Worm (Caenorhabditis elegans) whole organism, young adult: ENCODE results near the gene W02D7.6.

Experiments used
- B0336.3 ChIP-seq: fragments of 200-800 bp; sonication (Bioruptor generic); IDR thresholded peaks from 2 replicates; pipeline ENCODE4 v1.3.6; 2022; ENCODE audit warnings: missing genetic modification characterization, missing compliant biosample characterization
- C17E4.6 ChIP-seq: fragments of 200-800 bp; sonication (Bioruptor generic); IDR thresholded peaks from 2 replicates; pipeline ENCODE4 v1.3.6; 2022; ENCODE audit warnings: missing genetic modification reagents, missing genetic modification characterization, missing compliant biosample characterization
- D2030.7 ChIP-seq: fragments of 200-800 bp; sonication (Bioruptor generic); IDR thresholded peaks from 2 replicates; pipeline ENCODE4 v1.3.6; 2022; ENCODE audit warnings: missing genetic modification reagents, missing genetic modification characterization, missing compliant biosample characterization
- F10E7.11 ChIP-seq: sonication (generic microtip); optimal IDR thresholded peaks from 2 replicates; lab custom pipeline; 2017; ENCODE audit warnings: mild to moderate bottlenecking, missing genetic modification characterization, moderate library complexity, missing compliant biosample characterization
- F23B12.7 ChIP-seq: sonication (generic microtip); optimal IDR thresholded peaks from 2 replicates; lab custom pipeline; 2017; ENCODE audit warnings: missing genetic modification characterization, mild to moderate bottlenecking, missing compliant biosample characterization, antibody characterized with exemption, moderate library complexity; ENCODE audit not compliant: insufficient read depth
- F37B4.10 ChIP-seq: fragments of 200-800 bp; sonication (Bioruptor generic); IDR thresholded peaks from 2 replicates; pipeline ENCODE4 v1.3.6; 2022; ENCODE audit warnings: missing genetic modification characterization, missing compliant biosample characterization
- F55B11.4 ChIP-seq: sonication (generic microtip); optimal IDR thresholded peaks from 2 replicates; lab custom pipeline; 2016; ENCODE audit warnings: missing compliant biosample characterization, missing genetic modification characterization, borderline replicate concordance; ENCODE audit not compliant: insufficient read depth
- K12H6.12 ChIP-seq: fragments of 200-800 bp; sonication (Bioruptor generic); optimal IDR thresholded peaks from 2 replicates; lab custom pipeline; 2018; ENCODE audit warnings: mild to moderate bottlenecking, missing genetic modification characterization, missing compliant biosample characterization
- aptf-2 ChIP-seq: fragments of 200-800 bp; sonication (Bioruptor generic); conservative IDR thresholded peaks from 2 replicates; pipeline ENCODE4 v1.3.6; 2022; ENCODE audit warnings: missing genetic modification reagents, missing genetic modification characterization, missing compliant biosample characterization
- attf-3 ChIP-seq: fragments of 200-800 bp; sonication (Bioruptor generic); conservative IDR thresholded peaks from 2 replicates; pipeline ENCODE4 v1.3.6; 2022; ENCODE audit warnings: missing genetic modification reagents, missing genetic modification characterization, missing compliant biosample characterization
- cebp-1 ChIP-seq, 2 experiments: fragments of 200-800 bp in 1 of 2; sonication (Bioruptor generic) in 1 of 2; sonication (generic microtip) in 1 of 2; IDR thresholded peaks in 1 of 2; optimal IDR thresholded peaks in 1 of 2; 2 replicates each; pipeline versions ENCODE4 v1.3.6 to Lab custom; 2017 to 2022; ENCODE audit warnings: missing compliant biosample characterization in 2 of 2, missing genetic modification characterization in 2 of 2, mild to moderate bottlenecking in 1 of 2, missing genetic modification reagents in 1 of 2, moderate library complexity in 1 of 2
- die-1 ChIP-seq: sonication (generic microtip); optimal IDR thresholded peaks from 2 replicates; lab custom pipeline; 2016; ENCODE audit warnings: missing genotype, mild to moderate bottlenecking, missing genetic modification characterization, missing compliant biosample characterization
- efl-1 ChIP-seq: fragments of 150-350 bp; optimal IDR thresholded peaks from 2 replicates; lab custom pipeline; 2014; ENCODE audit warnings: missing biosample characterization, missing genetic modification reagents, missing genetic modification characterization
- egl-44 ChIP-seq: fragments of 200-800 bp; sonication (Bioruptor generic); IDR thresholded peaks from 2 replicates; pipeline ENCODE4 v1.3.6; 2022; ENCODE audit warnings: missing genetic modification reagents, missing genetic modification characterization, missing compliant biosample characterization
- ekl-4 ChIP-seq: fragments of 200-800 bp; sonication (Bioruptor generic); IDR thresholded peaks from 2 replicates; pipeline ENCODE4 v1.3.6; 2022; ENCODE audit warnings: missing genetic modification reagents, missing genetic modification characterization, missing compliant biosample characterization
- hlh-12 ChIP-seq: sonication (generic microtip); optimal IDR thresholded peaks from 2 replicates; lab custom pipeline; 2016; ENCODE audit warnings: missing genetic modification characterization, missing compliant biosample characterization
- hsf-1 ChIP-seq: fragments of 200-800 bp; sonication (Bioruptor generic); IDR thresholded peaks from 2 replicates; pipeline ENCODE4 v1.3.6; 2022; ENCODE audit warnings: missing genetic modification reagents, missing genetic modification characterization, missing compliant biosample characterization
- let-607 ChIP-seq, 2 experiments: fragments of 200-800 bp in 1 of 2; sonication (Bioruptor generic) in 1 of 2; sonication (generic microtip) in 1 of 2; optimal IDR thresholded peaks; 2 replicates each; lab custom pipeline; 2016 to 2018; ENCODE audit warnings: mild to moderate bottlenecking in 2 of 2, missing compliant biosample characterization in 2 of 2, missing genetic modification characterization in 2 of 2, moderate library complexity in 2 of 2, missing genotype in 1 of 2
- lsl-1 ChIP-seq: fragments of 200-800 bp; sonication (Bioruptor generic); optimal IDR thresholded peaks from 2 replicates; lab custom pipeline; 2018; ENCODE audit warnings: mild to moderate bottlenecking, missing genetic modification characterization, moderate library complexity, missing compliant biosample characterization
- mes-4 ChIP-seq: sonication (generic microtip); optimal IDR thresholded peaks from 2 replicates; lab custom pipeline; 2016; ENCODE audit warnings: missing genotype, missing genetic modification characterization, missing compliant biosample characterization
- nfya-2 ChIP-seq: fragments of 200-800 bp; sonication (Bioruptor generic); IDR thresholded peaks from 2 replicates; pipeline ENCODE4 v1.3.6; 2022; ENCODE audit warnings: missing genetic modification reagents, missing genetic modification characterization, missing compliant biosample characterization
- nhr-179 ChIP-seq: sonication (generic microtip); optimal IDR thresholded peaks from 2 replicates; lab custom pipeline; 2016; ENCODE audit warnings: mild to moderate bottlenecking, missing genetic modification characterization, missing compliant biosample characterization
- nhr-80 ChIP-seq: sonication (generic microtip); optimal IDR thresholded peaks from 2 replicates; lab custom pipeline; 2016; ENCODE audit warnings: missing genetic modification characterization, missing compliant biosample characterization
- nhr-90 ChIP-seq: sonication (generic microtip); optimal IDR thresholded peaks from 2 replicates; lab custom pipeline; 2016; ENCODE audit warnings: missing genotype, mild to moderate bottlenecking, missing genetic modification characterization, missing compliant biosample characterization
- pbrm-1 ChIP-seq: fragments of 200-800 bp; sonication (Bioruptor generic); IDR thresholded peaks from 2 replicates; pipeline ENCODE4 v1.3.6; 2022; ENCODE audit warnings: missing genetic modification reagents, missing genetic modification characterization, missing compliant biosample characterization
- rcor-1 ChIP-seq: fragments of 200-800 bp; sonication (Bioruptor generic); IDR thresholded peaks from 2 replicates; pipeline ENCODE4 v1.3.6; 2022; ENCODE audit warnings: missing genetic modification reagents, missing genetic modification characterization, missing compliant biosample characterization
- rpc-1 ChIP-seq, 2 experiments: fragments of 150-350 bp in 1 of 2; sonication (generic microtip) in 1 of 2; optimal IDR thresholded peaks; 2 replicates each; lab custom pipeline; 2014 to 2018; ENCODE audit warnings: missing biosample characterization in 1 of 2, missing genetic modification characterization in 1 of 2, missing genetic modification reagents in 1 of 2, missing genotype in 1 of 2
- sdz-38 ChIP-seq: sonication (generic microtip); optimal IDR thresholded peaks from 2 replicates; lab custom pipeline; 2016; ENCODE audit warnings: missing genotype, missing genetic modification characterization, missing compliant biosample characterization
- snpc-4 ChIP-seq, 5 experiments: fragments of 150-350 bp in 1 of 5; sonication (generic microtip) in 4 of 5; optimal IDR thresholded peaks; 2 replicates each; lab custom pipeline; 2014 to 2018; ENCODE audit warnings: missing genetic modification characterization in 5 of 5, missing biosample characterization in 3 of 5, antibody characterized with exemption in 2 of 5, mild to moderate bottlenecking in 2 of 5, missing compliant biosample characterization in 2 of 5, missing genotype in 2 of 5, moderate library complexity in 2 of 5, missing genetic modification reagents in 1 of 5
- tbp1 ChIP-seq: fragments of 200-800 bp; sonication (Bioruptor generic); optimal IDR thresholded peaks from 2 replicates; lab custom pipeline; 2018; ENCODE audit warnings: mild to moderate bottlenecking, missing genetic modification characterization, missing compliant biosample characterization
- ztf-18 ChIP-seq: sonication (generic microtip); optimal IDR thresholded peaks from 2 replicates; lab custom pipeline; 2016; ENCODE audit warnings: missing genotype, mild to moderate bottlenecking, missing genetic modification characterization, missing compliant biosample characterization

W02D7.6 gene

ce11 chrV:8302522-8302921 lies 1.2 kb upstream of the W02D7.6 start, which contains the start of gene sel-9 (continued):
- no peak for TF ChIP-seq F55B11.4 (tag; lab: Kevin White, UChicago)

ce11 chrV:8299191-8299854 lies 2.0 kb downstream of the W02D7.6 start, which contains the start of gene W02D7.5:
Gene W02D7.5 (minus strand): TSS chrV:8299241.
- TF ChIP-seq let-607 (tag; optimal IDR thresholded peaks at IDR 0.05; lab: Kevin White, UChicago) (no peak), lsl-1 (GFP tag; lab: Kevin White, UChicago) (no peak), efl-1 (GFP tag; lab: Kevin White, UChicago) (no peak), egl-44 (GFP tag; lab: Robert Waterston, UW) (no peak), hsf-1 (GFP tag; lab: Robert Waterston, UW) (peak; percentile 8; the same call in 1 of the 2 replicates), mes-4 (no peak), aptf-2 (peak; percentile 79), sdz-38 (tag; lab: Kevin White, UChicago) (no peak)

DNA sequence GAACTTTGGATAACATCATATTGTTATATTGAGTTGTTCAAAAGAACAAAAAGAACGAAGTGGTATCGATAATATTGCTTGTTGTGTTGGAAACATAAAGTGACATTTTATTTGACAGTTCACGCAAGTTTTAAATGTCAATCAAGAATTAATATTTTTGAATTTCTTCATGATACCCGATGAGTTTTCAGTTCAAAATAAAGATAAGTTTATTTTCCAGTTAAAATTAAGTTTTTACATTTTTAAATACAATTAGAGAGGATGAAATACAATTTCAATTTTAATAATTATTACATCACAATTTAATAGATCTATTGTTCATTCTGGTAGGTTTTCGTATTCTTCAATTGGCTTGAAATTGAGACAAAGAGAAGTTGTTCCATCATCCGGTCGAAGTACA lies 3.8 kb downstream of the W02D7.6 start, which contains the start of gene W02D7.4:
TSS of gene W02D7.4 (minus strand) at position 101 of the 400 bp plus-strand sequence.
- TF ChIP-seq B0336.3 (GFP tag; lab: Robert Waterston, UW) (no peak), nhr-80 (tag; lab: Kevin White, UChicago) (peak; percentile 33)

ce11 chrV:8295866-8296265 lies 5.4 kb downstream of the W02D7.6 start, which contains the start of gene smex-1:
Gene smex-1 (minus strand): TSS chrV:8295966.
- no peak for TF ChIP-seq pbrm-1 (GFP tag; lab: Robert Waterston, UW)
- no peak for TF ChIP-seq die-1 (tag; lab: Kevin White, UChicago)
- TF ChIP-seq ztf-18 (tag; lab: Kevin White, UChicago): no peak
- TF ChIP-seq C17E4.6: no peak
- TF ChIP-seq F23B12.7 (tag; lab: Kevin White, UChicago): no peak
- TF ChIP-seq nhr-179 (tag; lab: Kevin White, UChicago): no peak
- no peak for TF ChIP-seq rpc-1 (optimal IDR thresholded peaks at IDR 0.05; lab: Kevin White, UChicago)
- no peak for TF ChIP-seq rpc-1 (tag; optimal IDR thresholded peaks at IDR 0.05; lab: Kevin White, UChicago)
- TF ChIP-seq nhr-90 (tag; lab: Kevin White, UChicago): no peak
- no peak for TF ChIP-seq tbp1 (GFP tag; lab: Kevin White, UChicago)
- TF ChIP-seq egl-44 (GFP tag; lab: Robert Waterston, UW): no peak
- TF ChIP-seq K12H6.12: no peak
- no peak for TF ChIP-seq F10E7.11 (tag; lab: Kevin White, UChicago)
- no peak for TF ChIP-seq nhr-80 (tag; lab: Kevin White, UChicago)

- TF ChIP-seq attf-3: no peak
- no peak for TF ChIP-seq D2030.7
- no peak for TF ChIP-seq hlh-12 (tag; lab: Kevin White, UChicago)
- TF ChIP-seq ekl-4: no peak
- TF ChIP-seq F37B4.10 (GFP tag; lab: Robert Waterston, UW): no peak
These were observed 9.5 kb downstream of the W02D7.6 start, which contains the start of gene srg-33 for ce11 chrV:8291764-8292163. Gene srg-33 (plus strand): TSS chrV:8292064.

ce11 chrV:8288125-8288806 lies 13.0 kb downstream of the W02D7.6 start:
- TF ChIP-seq nfya-2 (GFP tag; lab: Robert Waterston, UW) (no peak), nhr-80 (tag; lab: Kevin White, UChicago) (peak; percentile 36), snpc-4 (GFP tag; optimal IDR thresholded peaks at IDR 0.05; lab: Kevin White, UChicago) (no peak), snpc-4 (tag; optimal IDR thresholded peaks at IDR 0.05; lab: Kevin White, UChicago) (peak in 1 of 4 experiments; percentile 7), cebp-1 (GFP tag; IDR thresholded peaks at IDR 0.05; lab: Robert Waterston, UW) (peak; percentile 81; the same call in 1 of the 2 replicates), cebp-1 (tag; optimal IDR thresholded peaks at IDR 0.05; lab: Kevin White, UChicago) (peak; percentile 94), rcor-1 (GFP tag; lab: Robert Waterston, UW) (no peak)
